Fruit fly (Drosophila melanogaster) whole organism, embryonic: ENCODE measurements around the gene fkh.

Experiments used
- Aef1 ChIP-seq: fragments of 200-800 bp; sonication (Bioruptor generic); IDR thresholded peaks from 3 replicates; pipeline ENCODE4 v1.3.6; 2022; ENCODE audit warnings: missing biosample characterization, missing genetic modification characterization
- Atf6 ChIP-seq: fragments of 200-800 bp; sonication (Bioruptor generic); IDR thresholded peaks from 2 replicates; pipeline ENCODE4 v1.3.6; 2022; ENCODE audit warnings: missing biosample characterization, missing genetic modification characterization
- CG10959 ChIP-seq: fragments of 200-800 bp; sonication (Bioruptor generic); IDR thresholded peaks from 2 replicates; pipeline ENCODE4 v1.3.6; 2022; ENCODE audit warnings: missing biosample characterization, missing genetic modification characterization
- CG11695 ChIP-seq: fragments of 200-800 bp; sonication (Bioruptor generic); IDR thresholded peaks from 3 replicates; pipeline ENCODE4 v1.3.6; 2022; ENCODE audit warnings: missing biosample characterization, missing genetic modification characterization
- CG12391 ChIP-seq: fragments of 200-800 bp; sonication (Bioruptor generic); optimal IDR thresholded peaks from 3 replicates; lab custom pipeline; 2018; ENCODE audit warnings: missing biosample characterization, mild to moderate bottlenecking, missing genetic modification characterization, moderate library complexity
- CG13123 ChIP-seq: fragments of 200-800 bp; sonication (Bioruptor generic); optimal IDR thresholded peaks from 2 replicates; lab custom pipeline; 2016; ENCODE audit warnings: missing biosample characterization, missing genetic modification characterization
- CG15479 ChIP-seq: fragments of 200-800 bp; sonication (Bioruptor generic); optimal IDR thresholded peaks from 3 replicates; lab custom pipeline; 2019; ENCODE audit warnings: missing biosample characterization, mild to moderate bottlenecking, missing genetic modification characterization, moderate library complexity
- CG15514 ChIP-seq: fragments of 200-800 bp; sonication (Bioruptor generic); optimal IDR thresholded peaks from 3 replicates; lab custom pipeline; 2017; ENCODE audit warnings: missing biosample characterization, missing genetic modification characterization, mild to moderate bottlenecking, moderate library complexity, missing genetic modification reagents
- CG15601 ChIP-seq: fragments of 200-800 bp; sonication (Bioruptor generic); optimal IDR thresholded peaks from 3 replicates; lab custom pipeline; 2019; ENCODE audit warnings: missing biosample characterization, mild to moderate bottlenecking, missing genetic modification characterization, moderate library complexity
- CG17361 ChIP-seq: fragments of 200-800 bp; sonication (Bioruptor generic); IDR thresholded peaks from 3 replicates; pipeline ENCODE4 v1.3.6; 2022; ENCODE audit warnings: missing biosample characterization, missing genetic modification characterization
- CG31224 ChIP-seq: fragments of 200-800 bp; sonication (Bioruptor generic); IDR thresholded peaks from 2 replicates; pipeline ENCODE4 v1.3.6; 2022; ENCODE audit warnings: missing biosample characterization, missing genetic modification characterization
- CG34224 ChIP-seq: fragments of 200-800 bp; sonication (Bioruptor generic); IDR thresholded peaks from 3 replicates; pipeline ENCODE4 v1.3.6; 2022; ENCODE audit warnings: missing biosample characterization, missing genetic modification characterization; ENCODE audit not compliant: partially characterized antibody
- CG4707 ChIP-seq: fragments of 200-800 bp; sonication (Bioruptor generic); optimal IDR thresholded peaks from 2 replicates; lab custom pipeline; 2018; ENCODE audit warnings: missing biosample characterization, mild to moderate bottlenecking, missing genetic modification characterization, moderate library complexity
- CG8290 ChIP-seq, 3 experiments: fragments of 200-800 bp; sonication (Bioruptor generic); optimal IDR thresholded peaks; 2 replicates each; lab custom pipeline; 2016 to 2019; ENCODE audit warnings: missing biosample characterization in 3 of 3, missing genetic modification characterization in 3 of 3, mild to moderate bottlenecking in 2 of 3, moderate library complexity in 1 of 3
- CG8388 ChIP-seq: fragments of 200-800 bp; sonication (Bioruptor generic); optimal IDR thresholded peaks from 2 replicates; lab custom pipeline; 2019; ENCODE audit warnings: missing biosample characterization, mild to moderate bottlenecking, missing genetic modification characterization, moderate library complexity
- CG9215 ChIP-seq: fragments of 200-800 bp; sonication (Bioruptor generic); IDR thresholded peaks from 2 replicates; pipeline ENCODE4 v1.3.6; 2022; ENCODE audit warnings: missing biosample characterization, missing genetic modification characterization
- CTCF ChIP-seq: fragments of 200-800 bp; sonication (Bioruptor generic); optimal IDR thresholded peaks from 2 replicates; lab custom pipeline; 2017; ENCODE audit warnings: missing biosample characterization, mild to moderate bottlenecking, missing genetic modification characterization, moderate library complexity
- CrebB ChIP-seq: fragments of 200-800 bp; sonication (Bioruptor generic); optimal IDR thresholded peaks from 3 replicates; lab custom pipeline; 2018; ENCODE audit warnings: missing biosample characterization, mild to moderate bottlenecking, missing genetic modification characterization
- D ChIP-seq, 2 experiments: fragments of 200-800 bp in 1 of 2; fragments of >200 bp in 1 of 2; sonication (Bioruptor generic) in 1 of 2; optimal IDR thresholded peaks; 2 replicates in 1 of 2; 3 replicates in 1 of 2; lab custom pipeline; 2017; ENCODE audit warnings: mild to moderate bottlenecking in 1 of 2, missing biosample characterization in 1 of 2, missing genetic modification characterization in 1 of 2, missing genetic modification reagents in 1 of 2
- D19A ChIP-seq: fragments of 200-800 bp; optimal IDR thresholded peaks from 3 replicates; lab custom pipeline; 2019; ENCODE audit warnings: missing biosample characterization, mild to moderate bottlenecking, missing genetic modification characterization, moderate library complexity
- Dek ChIP-seq: fragments of 200-800 bp; sonication (Bioruptor generic); optimal IDR thresholded peaks from 3 replicates; lab custom pipeline; 2019; ENCODE audit warnings: missing biosample characterization, mild to moderate bottlenecking, missing genetic modification characterization, moderate library complexity
- E2f2 ChIP-seq: fragments of 200-800 bp; sonication (Bioruptor generic); IDR thresholded peaks from 2 replicates; pipeline ENCODE4 v1.3.6; 2022; ENCODE audit warnings: missing biosample characterization, missing genetic modification characterization
- Hand ChIP-seq: fragments of 200-800 bp; sonication (Bioruptor generic); optimal IDR thresholded peaks from 2 replicates; lab custom pipeline; 2017; ENCODE audit warnings: mild to moderate bottlenecking, missing biosample characterization, missing genetic modification reagents, missing genetic modification characterization
- Hmr ChIP-seq: fragments of 200-800 bp; sonication (Bioruptor generic); optimal IDR thresholded peaks from 3 replicates; lab custom pipeline; 2017; ENCODE audit warnings: mild to moderate bottlenecking, missing biosample characterization, missing genetic modification reagents, missing genetic modification characterization
- Hmx ChIP-seq: fragments of 200-800 bp; sonication (Bioruptor generic); optimal IDR thresholded peaks from 2 replicates; lab custom pipeline; 2016; ENCODE audit warnings: missing biosample characterization, missing genetic modification characterization
- Kr ChIP-seq: fragments of 200-800 bp; sonication (Bioruptor generic); optimal IDR thresholded peaks from 2 replicates; lab custom pipeline; 2017; ENCODE audit warnings: missing biosample characterization, mild to moderate bottlenecking, missing genetic modification characterization
- Max ChIP-seq: fragments of 200-800 bp; sonication (Bioruptor generic); optimal IDR thresholded peaks from 2 replicates; lab custom pipeline; 2016; ENCODE audit warnings: missing biosample characterization, mild to moderate bottlenecking, missing genetic modification characterization
- NC2α ChIP-seq: fragments of 200-800 bp; sonication (Bioruptor generic); optimal IDR thresholded peaks from 2 replicates; lab custom pipeline; 2016; ENCODE audit warnings: missing biosample characterization, missing genetic modification characterization
- Nf-YB ChIP-seq: fragments of 200-800 bp; sonication (Bioruptor generic); optimal IDR thresholded peaks from 3 replicates; lab custom pipeline; 2019; ENCODE audit warnings: missing biosample characterization, mild to moderate bottlenecking, missing genetic modification characterization, moderate library complexity
- Rx ChIP-seq: fragments of 200-800 bp; sonication (Bioruptor generic); IDR thresholded peaks from 2 replicates; pipeline ENCODE4 v1.3.6; 2022; ENCODE audit warnings: missing biosample characterization, missing genetic modification characterization
- Sin3A ChIP-seq: fragments of >200 bp; optimal IDR thresholded peaks from 2 replicates; lab custom pipeline; 2018
- Sry-δ ChIP-seq: fragments of 200-800 bp; sonication (Bioruptor generic); optimal IDR thresholded peaks from 2 replicates; lab custom pipeline; 2016; ENCODE audit warnings: missing biosample characterization, missing genetic modification characterization
- az2 ChIP-seq: fragments of 200-800 bp; sonication (Bioruptor generic); optimal IDR thresholded peaks from 3 replicates; lab custom pipeline; 2016; ENCODE audit warnings: missing biosample characterization, missing genetic modification characterization
- cad ChIP-seq: fragments of >200 bp; optimal IDR thresholded peaks from 2 replicates; lab custom pipeline; 2017; ENCODE audit warnings: missing biosample characterization, missing genetic modification characterization
- en ChIP-seq: fragments of 200-800 bp; sonication (Bioruptor generic); optimal IDR thresholded peaks from 2 replicates; lab custom pipeline; 2016; ENCODE audit warnings: missing biosample characterization, missing genetic modification characterization
- fd3F ChIP-seq: fragments of 200-800 bp; sonication (Bioruptor generic); optimal IDR thresholded peaks from 2 replicates; lab custom pipeline; 2018; ENCODE audit warnings: missing biosample characterization, mild to moderate bottlenecking, missing genetic modification characterization, moderate library complexity
- gem ChIP-seq: fragments of 200-800 bp; sonication (Bioruptor generic); optimal IDR thresholded peaks from 2 replicates; lab custom pipeline; 2019; ENCODE audit warnings: missing biosample characterization, mild to moderate bottlenecking, missing genetic modification characterization, moderate library complexity
- gsb-n ChIP-seq: fragments of 200-800 bp; sonication (Bioruptor generic); optimal IDR thresholded peaks from 3 replicates; lab custom pipeline; 2018; ENCODE audit warnings: missing biosample characterization, mild to moderate bottlenecking, missing genetic modification characterization
- ind ChIP-seq: fragments of 200-800 bp; sonication (Bioruptor generic); optimal IDR thresholded peaks from 3 replicates; lab custom pipeline; 2016; ENCODE audit warnings: missing biosample characterization, missing genetic modification characterization
- ken ChIP-seq: fragments of 200-800 bp; sonication (Bioruptor generic); IDR thresholded peaks from 3 replicates; pipeline ENCODE4 v1.3.6; 2022; ENCODE audit warnings: missing biosample characterization, missing genetic modification characterization
- knrl ChIP-seq: fragments of 200-800 bp; sonication (Bioruptor generic); IDR thresholded peaks from 3 replicates; pipeline ENCODE4 v1.3.6; 2022; ENCODE audit warnings: missing biosample characterization, missing genetic modification characterization; ENCODE audit not compliant: partially characterized antibody
- lab ChIP-seq: fragments of 200-800 bp; sonication (Bioruptor generic); optimal IDR thresholded peaks from 3 replicates; lab custom pipeline; 2017; ENCODE audit warnings: missing biosample characterization, missing genetic modification characterization, mild to moderate bottlenecking, moderate library complexity, missing genetic modification reagents
- repo ChIP-seq: fragments of 200-800 bp; sonication (Bioruptor generic); optimal IDR thresholded peaks from 2 replicates; lab custom pipeline; 2016; ENCODE audit warnings: missing biosample characterization, missing genetic modification characterization
- run ChIP-seq: fragments of 200-800 bp; sonication (Bioruptor generic); optimal IDR thresholded peaks from 3 replicates; lab custom pipeline; 2018; ENCODE audit warnings: missing biosample characterization, mild to moderate bottlenecking, missing genetic modification characterization
- schlank ChIP-seq: fragments of 200-800 bp; sonication (Bioruptor generic); optimal IDR thresholded peaks from 2 replicates; lab custom pipeline; 2018; ENCODE audit warnings: missing biosample characterization, mild to moderate bottlenecking, missing genetic modification characterization
- sd ChIP-seq: fragments of 200-800 bp; sonication (Bioruptor generic); optimal IDR thresholded peaks from 3 replicates; lab custom pipeline; 2018; ENCODE audit warnings: missing biosample characterization, mild to moderate bottlenecking, missing genetic modification characterization, moderate library complexity
- sim ChIP-seq: fragments of 200-800 bp; sonication (Bioruptor generic); IDR thresholded peaks from 2 replicates; pipeline ENCODE4 v1.3.6; 2022; ENCODE audit warnings: missing biosample characterization, missing genetic modification characterization
- tio ChIP-seq: fragments of 200-800 bp; sonication (Bioruptor generic); optimal IDR thresholded peaks from 2 replicates; lab custom pipeline; 2017; ENCODE audit warnings: missing biosample characterization, missing genetic modification characterization, inconsistent platforms
- tll ChIP-seq, 2 experiments: fragments of 200-800 bp in 1 of 2; fragments of >200 bp in 1 of 2; sonication (Bioruptor generic) in 1 of 2; optimal IDR thresholded peaks; 2 replicates each; lab custom pipeline; 2017 to 2019; ENCODE audit warnings: missing biosample characterization in 2 of 2, missing genetic modification characterization in 2 of 2, mild to moderate bottlenecking in 1 of 2, moderate library complexity in 1 of 2
- yki ChIP-seq: fragments of >200 bp; optimal IDR thresholded peaks from 3 replicates; lab custom pipeline; 2018
- zen2 ChIP-seq: fragments of 200-800 bp; sonication (Bioruptor generic); IDR thresholded peaks from 3 replicates; pipeline ENCODE4 v1.3.6; 2022; ENCODE audit warnings: missing biosample characterization, missing genetic modification characterization; ENCODE audit not compliant: partially characterized antibody

Gene fkh

DNA sequence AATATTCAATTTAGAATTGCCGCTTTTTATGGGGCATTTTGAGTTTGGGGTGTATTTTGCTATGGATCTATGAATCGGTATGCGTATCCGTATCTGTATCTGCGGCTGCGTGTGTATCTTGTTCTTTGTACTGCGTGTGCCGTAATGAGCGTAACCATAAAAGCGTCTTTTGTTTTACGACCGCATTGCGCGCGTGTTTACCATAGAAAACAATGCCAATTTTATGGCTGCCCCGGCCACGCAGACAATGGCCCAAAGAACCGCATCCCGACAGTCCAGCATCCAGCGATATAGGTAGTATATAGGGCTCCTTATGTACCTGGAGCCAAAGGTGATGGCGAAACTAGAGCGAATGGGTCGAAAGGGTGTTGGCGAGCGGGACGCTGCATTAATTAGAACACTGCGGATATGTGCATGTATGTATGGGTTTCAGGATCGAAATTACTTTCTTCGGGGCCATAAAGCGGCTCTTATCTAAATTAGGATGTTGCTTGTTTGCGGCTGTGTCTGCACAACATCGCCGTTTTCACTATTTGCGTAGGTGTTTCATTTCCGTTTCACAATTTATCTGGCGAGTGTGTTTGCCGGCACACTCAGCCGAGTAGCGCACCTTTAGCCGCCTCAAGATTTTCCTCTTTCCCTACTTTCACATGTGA is 3.5 kb upstream of the fkh start (continued):
- peak; percentile 10 for TF ChIP-seq D (optimal IDR thresholded peaks at IDR 0.05; lab: Kevin White, UChicago)
- TF ChIP-seq D (GFP tag; optimal IDR thresholded peaks at IDR 0.05; lab: Kevin White, UChicago), result no peak
- no peak for TF ChIP-seq en (GFP tag; lab: Kevin White, UChicago)
- TF ChIP-seq gsb-n (tag; lab: Kevin White, UChicago), result no peak
- TF ChIP-seq CG15479 (GFP tag; lab: Kevin White, UChicago), result peak; percentile 56
- no peak for TF ChIP-seq zen2 (GFP tag; lab: Robert Waterston, UW)
- TF ChIP-seq CG12391 (tag; lab: Kevin White, UChicago), result no peak
- no peak for TF ChIP-seq Max
- no peak for TF ChIP-seq CrebB (tag; lab: Kevin White, UChicago)
- TF ChIP-seq tio (GFP tag; lab: Kevin White, UChicago), result no peak
- TF ChIP-seq Rx (GFP tag; lab: Robert Waterston, UW), result no peak
- peak in 1 of 2 experiments; percentile 51 for TF ChIP-seq tll (GFP tag; optimal IDR thresholded peaks at IDR 0.05; lab: Kevin White, UChicago)
- peak; percentile 90 for TF ChIP-seq cad
- TF ChIP-seq ken (GFP tag; lab: Robert Waterston, UW), result no peak
- no peak for TF ChIP-seq Sry-δ (GFP tag; lab: Kevin White, UChicago)
- no peak for TF ChIP-seq CTCF (GFP tag; lab: Kevin White, UChicago)
- no peak for TF ChIP-seq E2f2 (GFP tag; lab: Robert Waterston, UW)
- TF ChIP-seq Sin3A (lab: Kevin White, UChicago), result no peak
- peak; percentile 26 for TF ChIP-seq schlank (tag; lab: Kevin White, UChicago)
- TF ChIP-seq Hmx (GFP tag; lab: Kevin White, UChicago), result no peak
- TF ChIP-seq knrl (GFP tag; lab: Robert Waterston, UW), result no peak
- no peak for TF ChIP-seq ind (GFP tag; lab: Kevin White, UChicago)
- TF ChIP-seq Aef1 (GFP tag; lab: Robert Waterston, UW), result no peak
- TF ChIP-seq CG9215 (GFP tag; lab: Robert Waterston, UW), result no peak
- TF ChIP-seq sd (tag; lab: Kevin White, UChicago), result no peak
- no peak for TF ChIP-seq yki (lab: Kevin White, UChicago)
- no peak for TF ChIP-seq gem
- TF ChIP-seq CG8290 (GFP tag; optimal IDR thresholded peaks at IDR 0.05; lab: Kevin White, UChicago), result no peak
- peak in 1 of 2 experiments; percentile 59 for TF ChIP-seq CG8290 (tag; optimal IDR thresholded peaks at IDR 0.05; lab: Kevin White, UChicago)
- TF ChIP-seq Hand, result no peak
- TF ChIP-seq fd3F (GFP tag; lab: Kevin White, UChicago), result no peak
- no peak for TF ChIP-seq Kr (GFP tag; lab: Kevin White, UChicago)
- no peak for TF ChIP-seq CG31224 (GFP tag; lab: Robert Waterston, UW)
- no peak for TF ChIP-seq CG11695
- TF ChIP-seq Atf6, result 0 out of 2 replicates have a peak, but pooled peaks have one; percentile 15
- no peak for TF ChIP-seq sim
- peak; percentile 6 for TF ChIP-seq Hmr (GFP tag; lab: Kevin White, UChicago)
- no peak for TF ChIP-seq NC2α (GFP tag; lab: Kevin White, UChicago)
- no peak for TF ChIP-seq Nf-YB (GFP tag; lab: Kevin White, UChicago)
- TF ChIP-seq repo (GFP tag; lab: Kevin White, UChicago), result no peak
- no peak for TF ChIP-seq CG13123 (GFP tag; lab: Kevin White, UChicago)
- no peak for TF ChIP-seq lab

DNA sequence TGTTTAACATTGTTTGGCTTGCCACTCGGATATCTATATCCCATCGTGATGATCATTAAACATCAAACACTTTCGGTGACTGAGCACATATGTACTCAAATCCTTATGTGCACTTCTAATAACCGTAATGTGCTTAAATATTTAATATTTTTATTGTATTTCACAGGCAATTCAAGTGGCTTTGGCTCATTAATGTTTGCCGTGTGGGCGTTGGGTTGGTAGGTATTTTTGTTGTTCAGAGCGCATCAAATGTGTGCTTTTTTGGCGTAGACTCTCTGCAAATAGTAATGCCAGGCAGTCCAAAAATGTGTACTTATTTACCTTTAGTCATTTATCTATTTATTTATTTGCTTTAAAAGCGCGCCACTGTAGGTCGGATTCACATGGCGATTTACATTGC is 1.9 kb upstream of the fkh start:
- TF ChIP-seq CG34224 (GFP tag; lab: Robert Waterston, UW) (no peak), CG15601 (peak; percentile 42), Atf6 (0 out of 2 replicates have a peak, but pooled peaks have one; percentile 46), CG15514 (GFP tag; lab: Kevin White, UChicago) (peak; percentile 5), Dek (tag; lab: Kevin White, UChicago) (no peak), CG8388 (GFP tag; lab: Kevin White, UChicago) (no peak), CG17361 (GFP tag; lab: Robert Waterston, UW) (peak; percentile 36; the same call in 1 of the 3 replicates), CG10959 (GFP tag; lab: Robert Waterston, UW) (no peak), zen2 (GFP tag; lab: Robert Waterston, UW) (no peak), D19A (tag; lab: Kevin White, UChicago) (no peak), run (no peak), az2 (GFP tag; lab: Kevin White, UChicago) (no peak), Hmx (GFP tag; lab: Kevin White, UChicago) (no peak), CG4707 (GFP tag; lab: Kevin White, UChicago) (no peak)
